Worm (Caenorhabditis elegans): ENCODE data around the gene nhr-25.

nhr-25 gene

DNA sequence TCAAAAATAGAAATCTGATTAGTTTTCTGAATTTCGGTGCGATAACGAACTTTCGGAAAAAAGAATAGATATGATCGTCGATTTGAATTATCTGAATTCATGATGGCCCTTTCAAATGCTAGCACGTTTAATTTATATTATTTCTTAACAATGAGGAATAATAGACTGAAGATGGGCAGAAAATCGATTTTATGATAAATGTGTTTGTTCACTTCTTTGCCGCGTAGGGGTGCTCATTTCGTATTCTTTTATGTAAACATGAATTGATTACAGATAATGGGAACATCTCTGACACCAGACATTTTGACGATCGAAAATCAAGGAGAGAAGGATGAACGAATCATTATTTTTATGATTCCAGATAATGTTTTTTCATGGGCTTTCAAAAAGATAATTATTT is 30.8 kb upstream of the nhr-25 start, which contains the start of gene F11C1.9:
TSS of gene F11C1.9 (minus strand) at position 101 of the 400 bp plus-strand sequence.
- TF ChIP-seq elt-4 (tag; optimal IDR thresholded peaks at IDR 0.05) = no peak
- no peak for TF ChIP-seq npax-4 (tag; optimal IDR thresholded peaks at IDR 0.05)
- TF ChIP-seq K09A11.1 (tag; optimal IDR thresholded peaks at IDR 0.05; ENCODE audit: insufficient read depth) = no peak
- TF ChIP-seq lin-11 (tag; optimal IDR thresholded peaks at IDR 0.05) = no peak
- no peak for TF ChIP-seq T23F11.4 (GFP tag; optimal IDR thresholded peaks at IDR 0.05)
- TF ChIP-seq fax-1 (tag; optimal IDR thresholded peaks at IDR 0.05) = no peak
- TF ChIP-seq mec-3 (tag; optimal IDR thresholded peaks at IDR 0.05; ENCODE audit: borderline replicate concordance) = no peak
- TF ChIP-seq hlh-15 (tag; optimal IDR thresholded peaks at IDR 0.05) = no peak
- no peak for TF ChIP-seq dmd-4 (tag; optimal IDR thresholded peaks at IDR 0.05; ENCODE audit: borderline replicate concordance)

- no peak for TF ChIP-seq ahr-1 (tag; optimal IDR thresholded peaks at IDR 0.05)
These were observed 29.7 kb upstream of the nhr-25 start for ce11 chrX:12978569-12978968.

DNA sequence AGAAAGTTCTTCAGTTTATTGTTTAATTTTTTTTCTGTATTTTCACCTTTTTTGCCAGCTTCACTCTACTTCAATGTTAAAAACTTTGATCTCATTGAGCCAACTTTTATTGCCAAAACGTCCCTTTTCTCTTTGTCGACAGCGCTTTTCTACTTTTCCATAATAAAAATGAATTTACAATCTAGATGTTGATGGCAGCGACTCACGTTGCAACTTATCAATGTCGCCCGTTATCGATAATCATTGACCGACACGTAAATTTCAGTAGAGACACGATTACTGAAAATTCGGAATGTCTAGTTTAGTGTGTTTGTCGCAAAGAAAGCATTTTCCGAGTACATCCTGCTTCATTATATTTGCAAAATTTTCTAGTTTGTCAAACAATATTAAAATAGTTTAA is 28.5 kb upstream of the nhr-25 start:
- TF ChIP-seq syd-9 (tag; optimal IDR thresholded peaks at IDR 0.05) (no peak), mec-3 (tag; optimal IDR thresholded peaks at IDR 0.05; ENCODE audit: borderline replicate concordance) (no peak), elt-2 (tag; optimal IDR thresholded peaks at IDR 0.05) (peak; percentile 32), ceh-18 (tag; optimal IDR thresholded peaks at IDR 0.05) (no peak), sox-4 (tag; optimal IDR thresholded peaks at IDR 0.05) (no peak), ama-1 (optimal IDR thresholded peaks at IDR 0.05) (no peak)

DNA sequence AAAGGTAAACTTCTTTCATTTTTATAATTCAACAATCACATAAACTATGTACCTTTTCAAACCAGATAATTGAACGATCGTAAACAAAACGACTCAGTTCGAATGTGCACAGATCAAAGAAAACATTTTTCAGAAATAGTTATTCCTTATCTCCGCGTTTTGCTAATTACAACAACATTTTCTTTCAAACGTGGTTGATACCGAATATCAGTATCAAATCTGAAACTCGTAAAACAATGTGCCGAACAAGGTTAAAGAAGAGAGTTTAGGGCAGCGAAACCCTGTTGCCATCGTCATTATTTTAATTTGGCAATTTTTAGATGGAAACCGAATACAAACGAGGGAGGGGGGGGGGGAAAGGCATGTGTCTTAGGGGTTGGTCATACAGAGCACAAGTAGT is 26.9 kb upstream of the nhr-25 start, which contains the start of gene scav-4:
TSS of gene scav-4 (plus strand) at position 383 of the 400 bp plus-strand sequence.
- TF ChIP-seq hlh-6 (tag; optimal IDR thresholded peaks at IDR 0.05) (no peak), T23F11.4 (GFP tag; optimal IDR thresholded peaks at IDR 0.05) (no peak), unc-42 (tag; optimal IDR thresholded peaks at IDR 0.05) (no peak), zip-5 (tag; optimal IDR thresholded peaks at IDR 0.05) (no peak), syd-9 (tag; optimal IDR thresholded peaks at IDR 0.05) (no peak), ceh-34 (tag; optimal IDR thresholded peaks at IDR 0.05) (no peak)

DNA sequence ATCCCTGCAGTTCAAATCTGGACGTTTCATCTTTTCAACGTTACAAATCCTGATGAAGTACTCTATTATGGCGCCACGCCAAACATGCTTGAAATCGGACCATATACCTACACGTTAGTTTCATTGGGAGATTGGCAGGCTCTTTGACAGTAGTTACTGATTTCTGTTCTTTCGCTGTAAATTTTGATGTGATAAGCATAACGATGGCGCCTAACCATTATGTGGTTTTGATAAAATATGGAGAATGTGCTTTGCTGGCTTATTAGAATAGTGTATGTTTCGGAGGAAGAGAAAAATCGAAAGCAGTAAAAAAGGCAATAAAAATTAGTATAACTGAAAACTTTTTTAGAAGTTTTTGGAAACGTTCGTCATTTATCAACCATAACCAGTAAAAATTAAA is 25.6 kb upstream of the nhr-25 start:
- TF ChIP-seq ztf-16 (tag; optimal IDR thresholded peaks at IDR 0.05) (no peak), pat-9 (tag; optimal IDR thresholded peaks at IDR 0.05) (no peak), pag-3 (tag; optimal IDR thresholded peaks at IDR 0.05; ENCODE audit: borderline replicate concordance) (no peak), unc-3 (GFP tag; conservative IDR thresholded peaks at IDR 0.05) (no peak), unc-3 (tag; optimal IDR thresholded peaks at IDR 0.05) (no peak), ceh-2 (tag; optimal IDR thresholded peaks at IDR 0.05) (no peak), T23F11.4 (GFP tag; optimal IDR thresholded peaks at IDR 0.05) (no peak), pha-4 (tag; optimal IDR thresholded peaks at IDR 0.05) (no peak), fax-1 (tag; optimal IDR thresholded peaks at IDR 0.05) (no peak), ceh-45 (GFP tag; IDR thresholded peaks at IDR 0.05) (no peak), ceh-6 (GFP tag; optimal IDR thresholded peaks at IDR 0.05) (no peak), sox-2 (GFP tag; IDR thresholded peaks at IDR 0.05) (no peak), fkh-6 (tag; optimal IDR thresholded peaks at IDR 0.05) (no peak), unc-42 (tag; optimal IDR thresholded peaks at IDR 0.05) (no peak), gmeb-2 (tag; optimal IDR thresholded peaks at IDR 0.05) (no peak), madf-2 (tag; optimal IDR thresholded peaks at IDR 0.05) (no peak), che-1 (tag; optimal IDR thresholded peaks at IDR 0.05) (no peak), tbx-7 (tag; optimal IDR thresholded peaks at IDR 0.05) (no peak), ceh-9 (tag; optimal IDR thresholded peaks at IDR 0.05) (no peak), pros-1 (tag; optimal IDR thresholded peaks at IDR 0.05) (no peak)
